Fruit fly (Drosophila melanogaster): ENCODE data around the gene CG8034.

The CG8034 gene

DNA sequence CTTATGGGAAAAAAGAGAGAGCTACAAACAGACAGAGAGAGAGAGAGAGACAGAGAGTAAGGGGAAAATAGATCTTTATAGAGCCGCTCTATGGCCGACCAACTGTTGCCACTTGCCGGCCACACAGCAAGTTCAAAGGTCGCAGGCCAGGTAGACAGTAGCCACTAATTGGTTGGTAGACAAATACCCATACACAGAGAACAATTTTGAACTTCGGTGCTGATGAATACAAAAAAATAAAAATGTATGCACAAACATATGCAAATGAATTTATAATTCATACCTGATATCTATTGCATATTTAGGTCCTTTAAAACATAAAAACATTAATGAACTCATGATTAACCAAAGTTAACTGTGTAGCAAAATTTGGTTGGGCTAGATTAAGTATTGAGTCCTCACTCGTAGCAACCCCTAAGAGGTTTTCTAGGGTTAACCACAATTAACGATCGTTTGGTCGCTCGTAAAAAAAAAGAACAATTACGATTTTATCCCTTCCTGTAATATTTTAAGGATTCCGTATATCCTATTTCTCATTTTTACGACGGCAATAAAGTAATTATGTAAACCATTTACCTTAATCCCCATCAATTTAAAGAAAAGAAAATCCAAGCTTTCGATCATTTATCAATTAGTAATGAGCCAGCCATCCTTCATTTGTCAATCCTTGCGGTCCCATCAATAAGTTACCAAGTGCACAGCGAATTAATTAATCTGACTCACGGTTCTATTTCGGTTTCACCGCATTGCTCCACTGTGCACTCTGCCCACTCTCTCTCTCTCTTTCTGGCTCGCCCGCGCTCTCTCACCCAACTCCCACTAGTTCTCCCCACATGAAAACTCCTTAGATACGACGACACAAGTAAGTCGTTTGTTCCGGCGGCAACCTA, 25.2 kb upstream of the CG8034 start:
- no peak for TF ChIP-seq sv (GFP tag; optimal IDR thresholded peaks at IDR 0.05)
- TF ChIP-seq usp (GFP tag; optimal IDR thresholded peaks at IDR 0.05): no peak
- no peak for TF ChIP-seq foxo (GFP tag; optimal IDR thresholded peaks at IDR 0.05)
- peak; percentile 5 for TF ChIP-seq Dif (GFP tag; optimal IDR thresholded peaks at IDR 0.05; ENCODE audit: partially characterized antibody)
- TF ChIP-seq CG9705 (GFP tag; optimal IDR thresholded peaks at IDR 0.05): no peak

DNA sequence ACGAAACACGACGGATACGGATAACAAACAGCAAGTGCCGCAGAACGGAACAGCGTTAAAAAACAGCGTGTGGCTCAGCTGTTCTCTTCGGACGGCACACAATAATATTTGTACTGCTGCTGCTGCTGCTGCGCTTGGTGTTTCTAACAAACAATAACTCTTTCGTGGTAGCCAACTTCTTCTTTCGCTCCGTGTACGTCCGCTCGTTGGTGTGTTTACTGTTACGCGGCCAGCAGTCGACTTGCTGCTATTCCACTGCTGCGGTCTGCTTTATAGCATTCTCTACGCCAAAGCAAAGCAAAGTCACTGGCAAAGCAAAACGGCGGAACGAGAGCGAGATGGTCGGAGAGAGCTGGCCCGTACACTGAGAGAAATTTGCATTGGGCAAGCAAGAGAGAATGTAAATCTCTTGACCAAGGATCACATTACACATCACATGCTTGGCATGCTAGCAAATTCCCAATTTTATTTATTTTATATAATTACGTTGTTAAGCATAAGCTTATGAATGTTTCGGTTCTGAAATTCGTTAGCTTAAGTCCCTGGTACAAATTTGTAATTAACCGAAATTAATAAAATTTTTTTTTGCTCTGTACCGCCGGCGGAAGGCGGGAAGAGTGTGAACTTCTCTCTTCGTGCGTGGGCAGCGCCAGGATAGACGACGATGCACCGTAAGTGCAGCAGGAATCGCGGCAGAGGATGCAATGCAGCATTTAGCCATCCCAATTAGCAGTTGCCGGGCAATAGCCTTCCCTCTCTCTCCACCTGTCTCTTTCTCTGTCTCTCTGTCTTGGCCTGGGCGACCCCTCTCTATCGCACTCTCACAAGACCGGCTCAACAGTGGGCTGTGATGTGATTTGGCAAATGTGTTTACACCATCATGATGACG, 24.1 kb upstream of the CG8034 start, which contains the start of gene out:
TSS of gene out (minus strand) at position 287 of the 889 bp plus-strand sequence.
- peak; percentile 88 for TF ChIP-seq sage (GFP tag; optimal IDR thresholded peaks at IDR 0.05)
- peak; percentile 67 for TF ChIP-seq Rel (GFP tag; optimal IDR thresholded peaks at IDR 0.05)
- peak; percentile 63 for TF ChIP-seq Rel (tag; optimal IDR thresholded peaks at IDR 0.05)
- TF ChIP-seq woc (GFP tag; optimal IDR thresholded peaks at IDR 0.05): peak; percentile 84
- TF ChIP-seq Hnf4 (GFP tag; optimal IDR thresholded peaks at IDR 0.05): peak; percentile 81
- TF ChIP-seq tai (GFP tag; optimal IDR thresholded peaks at IDR 0.05): peak; percentile 51
- TF ChIP-seq usp (GFP tag; optimal IDR thresholded peaks at IDR 0.05): no peak
- TF ChIP-seq OdsH (GFP tag; optimal IDR thresholded peaks at IDR 0.05): peak; percentile 94
- TF ChIP-seq dsf (GFP tag; optimal IDR thresholded peaks at IDR 0.05; ENCODE audit: borderline replicate concordance): no peak
- peak; percentile 72 for TF ChIP-seq Dfd (GFP tag; optimal IDR thresholded peaks at IDR 0.05)
- TF ChIP-seq N (GFP tag; optimal IDR thresholded peaks at IDR 0.05): no peak
- peak; percentile 92 for TF ChIP-seq HLH106 (tag; optimal IDR thresholded peaks at IDR 0.05)
- TF ChIP-seq CG9705 (GFP tag; optimal IDR thresholded peaks at IDR 0.05): peak; percentile 84
- peak; percentile 94 for TF ChIP-seq rgr (GFP tag; optimal IDR thresholded peaks at IDR 0.05)
- TF ChIP-seq br (GFP tag; optimal IDR thresholded peaks at IDR 0.05): peak; percentile 89
- TF ChIP-seq CrebA (GFP tag; optimal IDR thresholded peaks at IDR 0.05; ENCODE audit: borderline replicate concordance): peak; percentile 61
- peak; percentile 78 for TF ChIP-seq CG32264 (GFP tag; optimal IDR thresholded peaks at IDR 0.05)
- TF ChIP-seq Jra (GFP tag; optimal IDR thresholded peaks at IDR 0.05): peak; percentile 69
- TF ChIP-seq fru (GFP tag; optimal IDR thresholded peaks at IDR 0.05): peak; percentile 93
- TF ChIP-seq foxo (GFP tag; optimal IDR thresholded peaks at IDR 0.05): peak; percentile 67 to 94
- TF ChIP-seq brk (GFP tag; optimal IDR thresholded peaks at IDR 0.05): peak; percentile 72
- peak; percentile 28 for TF ChIP-seq Mio (GFP tag; optimal IDR thresholded peaks at IDR 0.05)
- TF ChIP-seq lola (GFP tag; optimal IDR thresholded peaks at IDR 0.05): no peak
- TF ChIP-seq psq (GFP tag; optimal IDR thresholded peaks at IDR 0.05): peak; percentile 88
- TF ChIP-seq Hr83 (GFP tag; optimal IDR thresholded peaks at IDR 0.05; ENCODE audit: poor library complexity, severe bottlenecking): no peak
- TF ChIP-seq dmrt93B (GFP tag; optimal IDR thresholded peaks at IDR 0.05): peak; percentile 85
- peak; percentile 27 for TF ChIP-seq GATAd (GFP tag; optimal IDR thresholded peaks at IDR 0.05)
- TF ChIP-seq sv (GFP tag; optimal IDR thresholded peaks at IDR 0.05): peak; percentile 94
- peak; percentile 38 for TF ChIP-seq Dif (GFP tag; optimal IDR thresholded peaks at IDR 0.05; ENCODE audit: partially characterized antibody)
- no peak for TF ChIP-seq Abd-B (GFP tag; optimal IDR thresholded peaks at IDR 0.05)
- TF ChIP-seq Hr78 (GFP tag; optimal IDR thresholded peaks at IDR 0.05): no peak
- no peak for TF ChIP-seq Myc (optimal IDR thresholded peaks at IDR 0.05)
- peak; percentile 92 for TF ChIP-seq ey (GFP tag; optimal IDR thresholded peaks at IDR 0.05)
- peak; percentile 93 for TF ChIP-seq Sp1 (GFP tag; optimal IDR thresholded peaks at IDR 0.05)
- TF ChIP-seq h (GFP tag; optimal IDR thresholded peaks at IDR 0.05): peak; percentile 94

DNA sequence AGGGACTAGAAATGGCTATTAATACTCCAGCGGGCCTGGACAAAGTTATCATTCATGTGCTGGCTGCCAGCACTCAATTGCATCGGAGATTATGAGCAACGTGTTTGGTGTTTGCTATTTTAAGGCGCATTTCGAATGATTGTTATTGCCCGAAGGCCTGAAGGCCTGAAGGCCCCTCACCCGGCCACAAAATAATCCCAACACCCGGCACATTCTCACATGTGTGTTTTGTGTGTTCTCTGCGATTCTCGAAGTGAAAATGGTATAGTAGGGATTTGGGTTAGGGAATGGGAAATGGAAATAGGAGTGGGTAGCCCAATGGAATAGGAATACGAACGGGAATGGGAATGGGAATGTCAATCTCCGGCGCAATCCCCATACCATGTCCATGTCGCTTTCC, 21.0 kb upstream of the CG8034 start:
- TF ChIP-seq Dfd (GFP tag; optimal IDR thresholded peaks at IDR 0.05): no peak
- no peak for TF ChIP-seq br (GFP tag; optimal IDR thresholded peaks at IDR 0.05)
- no peak for TF ChIP-seq rgr (GFP tag; optimal IDR thresholded peaks at IDR 0.05)
- no peak for TF ChIP-seq sage (GFP tag; optimal IDR thresholded peaks at IDR 0.05)
- no peak for TF ChIP-seq Sp1 (GFP tag; optimal IDR thresholded peaks at IDR 0.05)
- no peak for TF ChIP-seq foxo (GFP tag; optimal IDR thresholded peaks at IDR 0.05)
- no peak for TF ChIP-seq usp (GFP tag; optimal IDR thresholded peaks at IDR 0.05)
- TF ChIP-seq Hnf4 (GFP tag; optimal IDR thresholded peaks at IDR 0.05): no peak
